Worm (Caenorhabditis elegans) whole organism, L3 larva: ENCODE data around the gene ZC190.8.

Experiments used
- ZK546.5 ChIP-seq: sonication (generic microtip); optimal IDR thresholded peaks from 2 replicates; lab custom pipeline; 2017; ENCODE audit warnings: missing biosample characterization, missing genetic modification characterization
- ama-1 ChIP-seq: fragments of 150-350 bp; optimal IDR thresholded peaks from 2 replicates; lab custom pipeline; 2018
- ceh-82 ChIP-seq: fragments of 150-350 bp; optimal IDR thresholded peaks from 2 replicates; lab custom pipeline; 2014; ENCODE audit warnings: missing biosample characterization, missing genetic modification characterization
- elt-1 ChIP-seq: fragments of 150-350 bp; optimal IDR thresholded peaks from 2 replicates; lab custom pipeline; 2014; ENCODE audit warnings: missing biosample characterization, missing genetic modification characterization
- fos-1 ChIP-seq: fragments of 150-350 bp; optimal IDR thresholded peaks from 2 replicates; lab custom pipeline; 2014; ENCODE audit warnings: missing biosample characterization, missing genetic modification characterization
- lin-15B ChIP-seq: fragments of 150-350 bp; optimal IDR thresholded peaks from 2 replicates; lab custom pipeline; 2014; ENCODE audit warnings: missing biosample characterization, missing genetic modification characterization
- mdl-1 ChIP-seq: fragments of 150-350 bp; optimal IDR thresholded peaks from 2 replicates; lab custom pipeline; 2014; ENCODE audit warnings: missing biosample characterization, missing genetic modification characterization
- nhr-11 ChIP-seq: fragments of 150-350 bp; optimal IDR thresholded peaks from 2 replicates; lab custom pipeline; 2014; ENCODE audit warnings: missing biosample characterization, missing genetic modification characterization
- nhr-12 ChIP-seq: fragments of 150-350 bp; optimal IDR thresholded peaks from 2 replicates; lab custom pipeline; 2014; ENCODE audit warnings: missing biosample characterization, missing genetic modification characterization
- pqm-1 ChIP-seq: fragments of 150-350 bp; optimal IDR thresholded peaks from 2 replicates; lab custom pipeline; 2017; ENCODE audit warnings: missing biosample characterization, missing genetic modification characterization, inconsistent platforms
- sea-2 ChIP-seq: fragments of 150-350 bp; sonication (generic microtip); optimal IDR thresholded peaks from 4 replicates; lab custom pipeline; 2014; ENCODE audit warnings: missing biosample characterization, missing genetic modification reagents, missing genetic modification characterization
- skn-1 ChIP-seq: fragments of 150-350 bp; optimal IDR thresholded peaks from 2 replicates; lab custom pipeline; 2014; ENCODE audit warnings: missing biosample characterization, missing genetic modification characterization

- no peak for TF ChIP-seq skn-1 (tag; lab: Kevin White, UChicago)
- TF ChIP-seq fos-1 (tag; lab: Kevin White, UChicago): no peak
- no peak for TF ChIP-seq ZK546.5 (tag; lab: Kevin White, UChicago)
- peak; percentile 46 for TF ChIP-seq elt-1 (tag; lab: Kevin White, UChicago)
- TF ChIP-seq ama-1: no peak
- no peak for TF ChIP-seq lin-15B (tag; lab: Kevin White, UChicago)
- TF ChIP-seq mdl-1 (tag; lab: Kevin White, UChicago): no peak
- no peak for TF ChIP-seq ceh-82 (tag; lab: Kevin White, UChicago)
- TF ChIP-seq nhr-12 (tag; lab: Kevin White, UChicago): no peak
- no peak for TF ChIP-seq nhr-11 (tag; lab: Kevin White, UChicago)
- TF ChIP-seq sea-2 (GFP tag; lab: Kevin White, UChicago): no peak
- peak; percentile 60 for TF ChIP-seq pqm-1 (tag; lab: Kevin White, UChicago)
Observed at ce11 chrV:8662056-8663006, 25.3 kb downstream of the ZC190.8 start.
